Worm (Caenorhabditis elegans) whole organism, L4/young adult: ENCODE results near the gene D2045.5.

ENCODE experiments used
- W03F9.2 ChIP-seq: fragments of 150-350 bp; optimal IDR thresholded peaks from 2 replicates; lab custom pipeline; 2014; ENCODE audit warnings: missing biosample characterization, missing genetic modification characterization
- dao-5 ChIP-seq: sonication (generic microtip); optimal IDR thresholded peaks from 2 replicates; lab custom pipeline; 2016; ENCODE audit warnings: missing genotype, missing genetic modification characterization, moderate library complexity, missing compliant biosample characterization
- him-1 ChIP-seq: sonication (generic microtip); optimal IDR thresholded peaks from 2 replicates; lab custom pipeline; 2016; ENCODE audit warnings: missing genotype, missing genetic modification reagents, missing genetic modification characterization, missing compliant biosample characterization

DNA sequence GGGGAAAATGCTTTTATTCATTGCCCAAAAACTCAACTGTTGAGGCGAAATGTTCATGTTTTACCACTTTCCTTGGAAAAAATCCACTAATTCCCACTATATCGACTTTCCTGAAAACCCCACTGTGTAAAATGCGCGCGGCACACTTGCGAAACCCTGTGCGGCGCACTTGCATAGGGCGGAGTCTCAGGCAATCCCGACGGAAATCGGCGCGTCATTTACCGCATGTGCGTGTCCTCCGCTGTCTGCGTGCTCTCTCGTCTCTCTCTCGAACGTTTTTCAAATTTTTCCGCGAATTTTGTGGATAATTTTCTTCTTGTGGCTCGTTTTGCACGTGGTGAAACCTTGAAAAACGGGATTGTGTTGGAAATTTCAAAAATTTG lies 8.3 kb downstream of the D2045.5 start, which contains the start of gene atx-2:
- TF ChIP-seq W03F9.2 (tag; lab: Kevin White, UChicago) (peak; percentile 84), him-1 (tag; lab: Kevin White, UChicago) (peak; percentile 35), dao-5 (tag; lab: Kevin White, UChicago) (peak; percentile 74)
